Fruit fly (Drosophila melanogaster): ENCODE measurements around the gene CG7988.

CG7988 gene

DNA sequence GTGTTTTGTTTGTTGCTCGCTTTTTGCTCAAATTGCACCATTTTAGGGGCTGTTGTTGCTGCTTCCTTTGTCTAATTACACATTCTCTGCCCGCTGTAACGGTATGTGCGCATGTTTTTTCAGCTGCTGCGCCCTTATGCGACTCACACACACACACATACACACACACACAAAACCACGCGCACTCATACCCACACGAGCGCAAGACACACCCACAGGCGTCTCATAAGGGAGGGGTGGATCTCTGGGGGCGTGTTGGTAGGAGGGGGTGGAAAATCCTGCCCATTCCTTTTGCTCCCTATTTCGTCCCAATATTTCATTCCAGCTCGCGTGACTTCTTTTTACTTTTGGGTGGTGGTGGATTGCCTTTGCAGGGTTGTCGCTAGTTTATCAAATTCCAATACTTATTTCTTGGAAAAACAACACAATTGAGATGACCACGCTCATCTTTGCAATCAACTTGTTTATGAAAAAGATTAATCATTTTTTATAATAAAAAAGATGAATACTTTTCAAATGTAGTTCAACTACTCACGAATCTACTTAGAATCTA, 24.8 kb downstream of the CG7988 start:
- TF ChIP-seq noc (tag; optimal IDR thresholded peaks at IDR 0.05) = no peak

- TF ChIP-seq noc (tag; optimal IDR thresholded peaks at IDR 0.05) = no peak
These were observed 25.7 kb downstream of the CG7988 start for dm6 chr3R:18246041-18246440.

dm6 chr3R:18249268-18249667, 28.9 kb downstream of the CG7988 start:
- no peak for TF ChIP-seq noc (tag; optimal IDR thresholded peaks at IDR 0.05)

DNA sequence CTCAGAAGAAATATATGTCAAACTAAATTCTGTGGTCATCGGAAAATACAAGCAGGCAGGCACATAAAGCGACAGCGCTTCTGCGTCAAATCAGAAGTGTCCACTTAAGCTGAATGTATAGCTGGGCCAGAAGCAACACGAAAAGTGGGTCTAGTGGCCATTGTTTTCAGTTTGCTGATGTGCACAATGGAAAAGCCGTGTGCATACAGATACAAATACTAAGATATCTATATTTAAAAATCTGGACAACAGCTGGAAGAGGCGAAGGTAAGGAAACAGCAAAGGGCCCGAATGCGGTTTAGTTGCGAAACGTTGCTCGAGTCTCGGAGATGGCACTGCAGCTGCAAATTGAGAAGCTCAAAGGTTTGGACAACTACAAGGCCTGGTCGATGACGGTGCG, 30.5 kb downstream of the CG7988 start, which contains the start of gene CG18598:
TSS of gene CG18598 (plus strand) at position 301 of the 400 bp plus-strand sequence.
- TF ChIP-seq noc (tag; optimal IDR thresholded peaks at IDR 0.05) = no peak

- no peak for TF ChIP-seq noc (tag; optimal IDR thresholded peaks at IDR 0.05)
These were observed 31.6 kb downstream of the CG7988 start for dm6 chr3R:18251876-18252275.

DNA sequence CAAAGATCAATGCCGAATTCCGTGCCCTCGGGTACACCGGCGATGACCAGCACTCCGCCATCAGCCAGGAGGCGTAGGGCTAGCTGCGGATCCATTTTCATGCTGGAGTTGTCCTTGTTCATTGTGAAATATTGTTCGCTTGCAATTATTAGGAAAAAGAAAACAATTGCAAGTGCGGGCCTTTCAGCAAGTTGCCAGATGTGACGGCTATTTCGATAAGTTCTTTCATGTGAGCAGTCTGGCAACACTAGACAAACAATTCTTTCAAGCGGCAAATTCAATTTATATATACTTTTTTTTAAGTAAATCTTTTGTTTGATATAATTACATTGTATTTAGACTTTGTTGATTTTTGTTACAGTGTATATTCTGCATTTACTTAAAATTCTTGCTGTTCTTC, 32.3 kb downstream of the CG7988 start, which contains the start of gene CG12320:
TSS of gene CG12320 (minus strand) at position 157 of the 400 bp plus-strand sequence.
- TF ChIP-seq noc (tag; optimal IDR thresholded peaks at IDR 0.05) = no peak

dm6 chr3R:18255281-18255680, 35.0 kb downstream of the CG7988 start, which contains the start of the genes Ada2a, Polr2D, Tgs1 and moi:
Gene Ada2a (minus strand): TSS chr3R:18255487.
Gene Polr2D (minus strand): TSS chr3R:18255487.
Gene Tgs1 (plus strand): TSS chr3R:18255530.
Gene moi (plus strand): TSS chr3R:18255530.
- TF ChIP-seq noc (tag; optimal IDR thresholded peaks at IDR 0.05) = no peak

dm6 chr3R:18260016-18260415, 39.7 kb downstream of the CG7988 start:
- TF ChIP-seq noc (tag; optimal IDR thresholded peaks at IDR 0.05) = no peak

- no peak for TF ChIP-seq noc (tag; optimal IDR thresholded peaks at IDR 0.05)
These were observed 41.3 kb downstream of the CG7988 start for dm6 chr3R:18261602-18262001.

DNA sequence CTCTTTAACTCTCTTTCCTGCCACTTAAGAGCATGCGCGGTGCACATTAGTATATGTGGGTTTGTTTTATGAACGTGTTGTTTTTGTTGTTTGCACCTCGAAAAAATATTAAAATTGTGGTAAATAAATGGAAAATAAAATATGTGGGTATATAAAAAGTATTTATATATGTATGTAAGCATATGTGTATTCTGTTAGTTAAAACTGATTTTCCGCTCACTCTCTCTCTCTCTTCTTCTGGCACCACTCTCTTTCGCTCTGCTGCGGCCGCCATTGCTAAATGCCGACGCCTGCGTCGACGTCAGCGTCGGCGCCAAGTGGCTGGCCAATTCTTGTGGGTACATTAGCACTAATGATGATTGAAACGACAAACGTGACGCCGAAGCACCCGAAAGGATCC, 44.9 kb downstream of the CG7988 start:
- no peak for TF ChIP-seq noc (tag; optimal IDR thresholded peaks at IDR 0.05)

- no peak for TF ChIP-seq noc (tag; optimal IDR thresholded peaks at IDR 0.05)
These were observed 46.3 kb downstream of the CG7988 start for dm6 chr3R:18266665-18267064.

DNA sequence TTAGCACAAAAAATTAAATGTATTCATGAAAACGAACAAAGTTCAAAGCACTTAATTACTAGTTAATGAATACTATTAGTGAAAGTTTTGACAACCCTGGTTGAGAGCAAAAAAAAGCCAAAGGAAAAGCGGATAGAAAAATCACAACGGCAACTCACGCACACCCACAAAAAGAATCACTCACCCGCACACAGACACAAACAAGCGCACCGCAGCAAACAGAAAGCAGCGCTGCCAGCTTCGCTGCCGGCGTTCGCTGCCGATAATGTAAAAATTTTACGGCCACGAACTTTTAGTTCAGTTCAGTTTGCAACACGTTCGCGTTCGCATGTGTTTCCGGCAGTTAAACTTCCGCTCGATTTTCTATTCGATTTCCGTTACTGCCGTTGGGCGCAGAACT, 47.2 kb downstream of the CG7988 start, which contains the start of gene CG18599:
TSS of gene CG18599 (plus strand) at position 301 of the 400 bp plus-strand sequence.
- TF ChIP-seq noc (tag; optimal IDR thresholded peaks at IDR 0.05) = no peak

DNA sequence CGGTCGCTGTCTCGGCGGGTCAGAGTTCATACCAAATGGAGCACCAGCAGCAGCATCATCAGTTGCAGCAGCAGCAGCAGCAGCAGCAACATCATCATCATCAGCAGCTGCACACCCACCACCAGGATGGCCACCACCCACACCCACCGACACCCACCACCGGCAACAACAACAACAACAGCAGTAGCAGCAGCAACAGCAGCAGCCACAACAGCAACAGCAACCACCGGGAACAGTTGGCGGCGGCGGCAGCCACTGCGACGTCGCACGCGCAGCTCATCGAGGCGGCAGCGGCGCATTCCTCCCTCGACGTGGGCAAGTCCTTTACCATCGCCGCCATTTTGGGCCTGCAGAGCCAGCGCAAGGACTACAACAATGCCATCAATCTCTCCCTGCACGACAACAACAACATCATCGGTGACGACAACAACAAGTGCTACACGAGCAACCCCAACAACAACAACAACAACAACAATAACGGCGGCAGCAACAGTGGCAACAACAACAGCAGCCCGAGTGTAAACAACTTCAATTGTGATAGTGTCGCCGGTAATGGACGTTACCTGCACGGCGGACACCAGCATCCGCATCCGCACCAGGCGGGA, 49.5 kb downstream of the CG7988 start:
- TF ChIP-seq noc (tag; optimal IDR thresholded peaks at IDR 0.05) = no peak
